Fruit fly (Drosophila melanogaster) whole organism, prepupa: ENCODE data around the gene CG4267.

Experiments used
- Blimp-1 ChIP-seq: fragments of 200-800 bp; sonication (Bioruptor generic); optimal IDR thresholded peaks from 3 replicates; lab custom pipeline; 2017; ENCODE audit warnings: missing biosample characterization, missing genetic modification characterization, mild to moderate bottlenecking, moderate library complexity, missing genetic modification reagents
- CG10669 ChIP-seq: fragments of 200-800 bp; sonication (Bioruptor generic); optimal IDR thresholded peaks from 3 replicates; lab custom pipeline; 2018; ENCODE audit warnings: missing biosample characterization, mild to moderate bottlenecking, missing genetic modification characterization, moderate library complexity
- CG11294 ChIP-seq: fragments of 200-800 bp; sonication (Bioruptor generic); IDR thresholded peaks from 2 replicates; pipeline ENCODE4 v1.3.6; 2022; ENCODE audit warnings: missing biosample characterization, missing genetic modification characterization
- CG11762 ChIP-seq: fragments of 200-800 bp; sonication (Bioruptor generic); optimal IDR thresholded peaks from 3 replicates; lab custom pipeline; 2016; ENCODE audit warnings: missing biosample characterization, missing genetic modification characterization; ENCODE audit not compliant: insufficient read depth
- CG15336 ChIP-seq: fragments of 200-800 bp; sonication (Bioruptor generic); IDR thresholded peaks from 2 replicates; pipeline ENCODE4 v1.3.6; 2022; ENCODE audit warnings: missing biosample characterization, missing genetic modification characterization
- CG1621 ChIP-seq: fragments of 200-800 bp; sonication (Bioruptor generic); optimal IDR thresholded peaks from 3 replicates; lab custom pipeline; 2018; ENCODE audit warnings: missing biosample characterization, mild to moderate bottlenecking, missing genetic modification characterization
- CG16779 ChIP-seq: fragments of 200-800 bp; sonication (Bioruptor generic); optimal IDR thresholded peaks from 3 replicates; lab custom pipeline; 2017; ENCODE audit warnings: missing biosample characterization, mild to moderate bottlenecking, missing genetic modification characterization
- CG32006 ChIP-seq: fragments of 200-800 bp; sonication (Bioruptor generic); optimal IDR thresholded peaks from 3 replicates; lab custom pipeline; 2017; ENCODE audit warnings: missing biosample characterization, mild to moderate bottlenecking, missing genetic modification characterization
- CG34406 ChIP-seq: fragments of 200-800 bp; sonication (Bioruptor generic); optimal IDR thresholded peaks from 3 replicates; lab custom pipeline; 2016; ENCODE audit warnings: missing biosample characterization, missing genetic modification characterization
- CG3919 ChIP-seq: fragments of 200-800 bp; sonication (Bioruptor generic); optimal IDR thresholded peaks from 3 replicates; lab custom pipeline; 2016; ENCODE audit warnings: missing biosample characterization, missing genetic modification characterization
- CG4318 ChIP-seq: fragments of 200-800 bp; sonication (Bioruptor generic); optimal IDR thresholded peaks from 3 replicates; lab custom pipeline; 2017; ENCODE audit warnings: missing biosample characterization, mild to moderate bottlenecking, missing genetic modification characterization
- CG6163 ChIP-seq: fragments of 200-800 bp; sonication (Bioruptor generic); IDR thresholded peaks from 3 replicates; pipeline ENCODE4 v1.3.6; 2022; ENCODE audit warnings: missing biosample characterization, missing genetic modification characterization
- CG6276 ChIP-seq: fragments of 200-800 bp; sonication (Bioruptor generic); optimal IDR thresholded peaks from 2 replicates; lab custom pipeline; 2017; ENCODE audit warnings: missing biosample characterization, mild to moderate bottlenecking, missing genetic modification characterization
- CG6792 ChIP-seq: fragments of 200-800 bp; sonication (Bioruptor generic); optimal IDR thresholded peaks from 3 replicates; lab custom pipeline; 2016; ENCODE audit warnings: missing biosample characterization, missing genetic modification characterization
- CG6808 ChIP-seq: fragments of 200-800 bp; sonication (Bioruptor generic); optimal IDR thresholded peaks from 3 replicates; lab custom pipeline; 2017; ENCODE audit warnings: missing biosample characterization, missing genetic modification characterization, mild to moderate bottlenecking, moderate library complexity, missing genetic modification reagents
- CG6854 ChIP-seq: fragments of 200-800 bp; sonication (Bioruptor generic); optimal IDR thresholded peaks from 2 replicates; lab custom pipeline; 2017; ENCODE audit warnings: missing biosample characterization, mild to moderate bottlenecking, missing genetic modification characterization
- CG7368 ChIP-seq: fragments of 200-800 bp; sonication (Bioruptor generic); optimal IDR thresholded peaks from 3 replicates; lab custom pipeline; 2016; ENCODE audit warnings: missing biosample characterization, missing genetic modification characterization
- CG8119 ChIP-seq: fragments of 200-800 bp; sonication (Bioruptor generic); IDR thresholded peaks from 3 replicates; pipeline ENCODE4 v1.3.6; 2022; ENCODE audit warnings: missing biosample characterization, missing genetic modification characterization
- CG8319 ChIP-seq: fragments of 200-800 bp; sonication (Bioruptor generic); optimal IDR thresholded peaks from 3 replicates; lab custom pipeline; 2016; ENCODE audit warnings: missing biosample characterization, missing genetic modification characterization
- CG8632 ChIP-seq: fragments of 200-800 bp; sonication (Bioruptor generic); optimal IDR thresholded peaks from 3 replicates; lab custom pipeline; 2016; ENCODE audit warnings: missing biosample characterization, missing genetic modification characterization
- CG9139 ChIP-seq: fragments of 200-800 bp; sonication (Bioruptor generic); optimal IDR thresholded peaks from 3 replicates; lab custom pipeline; 2017; ENCODE audit warnings: missing biosample characterization, mild to moderate bottlenecking, missing genetic modification characterization
- Eip75B ChIP-seq: fragments of 200-800 bp; sonication (Bioruptor generic); optimal IDR thresholded peaks from 3 replicates; lab custom pipeline; 2016; ENCODE audit warnings: missing biosample characterization, missing genetic modification characterization
- Eip78C ChIP-seq: fragments of 200-800 bp; sonication (Bioruptor generic); peaks from one replicate; lab custom pipeline; 2016; ENCODE audit warnings: missing biosample characterization, missing genetic modification characterization
- Ets21C ChIP-seq: fragments of 200-800 bp; sonication (Bioruptor generic); optimal IDR thresholded peaks from 3 replicates; lab custom pipeline; 2016; ENCODE audit warnings: missing biosample characterization, missing genetic modification characterization
- Gug ChIP-seq: fragments of 200-800 bp; sonication (Bioruptor generic); IDR thresholded peaks from 2 replicates; pipeline ENCODE4 v1.3.6; 2022; ENCODE audit warnings: missing biosample characterization, missing genetic modification characterization
- Hr38 ChIP-seq: sonication (Bioruptor generic); optimal IDR thresholded peaks from 2 replicates; lab custom pipeline; 2016; ENCODE audit warnings: missing biosample characterization, missing genetic modification characterization
- Hr4 ChIP-seq: fragments of 200-800 bp; sonication (Bioruptor generic); optimal IDR thresholded peaks from 3 replicates; lab custom pipeline; 2016; ENCODE audit warnings: missing biosample characterization, missing genetic modification characterization
- Lpt ChIP-seq: fragments of 200-800 bp; sonication (Bioruptor generic); optimal IDR thresholded peaks from 3 replicates; lab custom pipeline; 2016; ENCODE audit warnings: missing biosample characterization, missing genetic modification characterization
- Met ChIP-seq: fragments of 200-800 bp; sonication (Bioruptor generic); optimal IDR thresholded peaks from 3 replicates; lab custom pipeline; 2016; ENCODE audit warnings: missing biosample characterization, missing genetic modification characterization
- OdsH ChIP-seq: fragments of 200-800 bp; sonication (Bioruptor generic); optimal IDR thresholded peaks from 3 replicates; lab custom pipeline; 2016; ENCODE audit warnings: missing biosample characterization, missing genetic modification characterization
- Sox102F ChIP-seq: fragments of 200-800 bp; sonication (Bioruptor generic); optimal IDR thresholded peaks from 2 replicates; lab custom pipeline; 2016; ENCODE audit warnings: missing biosample characterization, mild to moderate bottlenecking, missing genetic modification characterization
- Sox14 ChIP-seq: fragments of 200-800 bp; sonication (Bioruptor generic); optimal IDR thresholded peaks from 3 replicates; lab custom pipeline; 2016; ENCODE audit warnings: missing biosample characterization, missing genetic modification characterization
- Sox15 ChIP-seq: fragments of 200-800 bp; sonication (Bioruptor generic); optimal IDR thresholded peaks from 3 replicates; lab custom pipeline; 2016; ENCODE audit warnings: missing biosample characterization, missing genetic modification characterization
- achi ChIP-seq: fragments of 200-800 bp; sonication (Bioruptor generic); optimal IDR thresholded peaks from 3 replicates; lab custom pipeline; 2016; ENCODE audit warnings: missing biosample characterization, missing genetic modification characterization
- acj6 ChIP-seq: fragments of 200-800 bp; sonication (Bioruptor generic); optimal IDR thresholded peaks from 3 replicates; lab custom pipeline; 2016; ENCODE audit warnings: missing biosample characterization, missing genetic modification characterization
- dsx ChIP-seq: fragments of 200-800 bp; optimal IDR thresholded peaks from 3 replicates; lab custom pipeline; 2019; ENCODE audit warnings: missing biosample characterization, mild to moderate bottlenecking, missing genetic modification characterization, moderate library complexity; ENCODE audit not compliant: poor library complexity, severe bottlenecking
- eg ChIP-seq: fragments of 200-800 bp; sonication (Bioruptor generic); IDR thresholded peaks from 3 replicates; pipeline ENCODE4 v1.3.6; 2022; ENCODE audit warnings: missing biosample characterization, missing genetic modification characterization
- esn ChIP-seq: fragments of 200-800 bp; sonication (Bioruptor generic); optimal IDR thresholded peaks from 2 replicates; lab custom pipeline; 2016; ENCODE audit warnings: missing biosample characterization, mild to moderate bottlenecking, missing genetic modification characterization, moderate library complexity
- fd59A ChIP-seq: fragments of 200-800 bp; sonication (Bioruptor generic); optimal IDR thresholded peaks from 2 replicates; lab custom pipeline; 2017; ENCODE audit warnings: missing biosample characterization, mild to moderate bottlenecking, missing genetic modification characterization, missing genetic modification reagents
- fd85E ChIP-seq: fragments of 200-800 bp; sonication (Bioruptor generic); optimal IDR thresholded peaks from 3 replicates; lab custom pipeline; 2016; ENCODE audit warnings: missing biosample characterization, missing genetic modification characterization
- fkh ChIP-seq: fragments of 200-800 bp; sonication (Bioruptor generic); optimal IDR thresholded peaks from 3 replicates; lab custom pipeline; 2017; ENCODE audit warnings: missing biosample characterization, mild to moderate bottlenecking, missing genetic modification characterization, moderate library complexity
- net ChIP-seq: fragments of 200-800 bp; sonication (Bioruptor generic); optimal IDR thresholded peaks from 3 replicates; lab custom pipeline; 2016; ENCODE audit warnings: missing biosample characterization, missing genetic modification characterization
- pdm3 ChIP-seq: fragments of 200-800 bp; sonication (Bioruptor generic); optimal IDR thresholded peaks from 3 replicates; lab custom pipeline; 2016; ENCODE audit warnings: missing biosample characterization, missing genetic modification characterization
- salr ChIP-seq, 2 experiments: fragments of 200-800 bp; sonication (Bioruptor generic); optimal IDR thresholded peaks; 3 replicates each; lab custom pipeline; 2016 to 2018; ENCODE audit warnings: missing biosample characterization in 2 of 2, missing genetic modification characterization in 2 of 2, mild to moderate bottlenecking in 1 of 2
- spab ChIP-seq: fragments of 200-800 bp; sonication (Bioruptor generic); optimal IDR thresholded peaks from 2 replicates; lab custom pipeline; 2017; ENCODE audit warnings: missing biosample characterization, mild to moderate bottlenecking, missing genetic modification characterization, missing genetic modification reagents
- ss ChIP-seq, 2 experiments: fragments of 200-800 bp; sonication (Bioruptor generic); optimal IDR thresholded peaks; 2 replicates in 1 of 2; 3 replicates in 1 of 2; lab custom pipeline; 2017 to 2018; ENCODE audit warnings: mild to moderate bottlenecking in 2 of 2, missing biosample characterization in 2 of 2, missing genetic modification characterization in 2 of 2, moderate library complexity in 1 of 2
- svp ChIP-seq: fragments of 200-800 bp; sonication (Bioruptor generic); peaks from one replicate; lab custom pipeline; 2016; ENCODE audit warnings: missing biosample characterization, missing genetic modification characterization
- topi ChIP-seq: fragments of 200-800 bp; sonication (Bioruptor generic); optimal IDR thresholded peaks from 3 replicates; lab custom pipeline; 2016; ENCODE audit warnings: missing biosample characterization, missing genetic modification characterization
- vri ChIP-seq: fragments of 200-800 bp; sonication (Bioruptor generic); optimal IDR thresholded peaks from 3 replicates; lab custom pipeline; 2016; ENCODE audit warnings: missing biosample characterization, mild to moderate bottlenecking, missing genetic modification characterization

The CG4267 gene

DNA sequence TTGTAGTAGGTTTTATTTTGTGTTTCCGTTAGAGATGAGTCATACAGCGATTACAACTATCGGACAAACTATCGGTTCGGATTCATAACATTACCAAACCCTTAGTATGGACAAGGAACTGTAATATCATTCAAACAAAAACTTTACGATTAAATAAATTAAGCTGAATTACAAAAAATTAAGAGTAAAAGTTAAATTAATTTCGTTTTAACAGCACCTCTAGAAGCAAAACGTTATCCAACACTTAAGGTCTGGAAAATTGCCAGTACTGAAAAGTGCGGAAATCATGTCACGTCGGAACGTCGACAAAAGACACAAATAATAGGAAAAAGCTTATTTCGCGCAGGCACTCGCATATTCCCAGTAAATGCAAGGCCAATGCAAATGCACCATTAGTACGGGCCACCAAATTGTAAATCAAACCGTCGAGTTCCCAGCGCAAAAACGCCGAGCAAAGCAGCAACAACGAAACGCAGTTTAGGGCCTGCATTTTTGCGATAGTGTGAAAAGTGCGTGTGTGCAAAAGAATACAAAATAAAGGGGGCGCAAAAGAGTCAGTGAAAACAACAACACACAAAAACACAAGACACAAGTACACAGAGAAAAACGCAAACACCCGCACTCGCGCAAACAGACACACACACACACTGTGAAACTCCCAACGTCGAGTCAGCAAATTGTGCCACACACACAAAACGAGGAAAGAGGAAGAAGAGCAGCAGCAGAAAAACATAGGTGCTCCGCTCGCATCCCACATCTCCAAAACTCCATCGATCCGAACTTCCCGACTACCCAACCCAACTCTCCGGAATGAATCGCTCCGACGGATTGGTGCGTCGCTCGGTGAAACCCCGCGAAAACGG, 15.7 kb upstream of the CG4267 start, which contains the start of the genes CG15387 and sau:
TSS of gene CG15387 (minus strand) at position 36 of the 863 bp plus-strand sequence.
TSS of gene sau (plus strand) at position 84 of the 863 bp plus-strand sequence.
- TF ChIP-seq CG11762 (peak; percentile 48), ss (GFP tag; optimal IDR thresholded peaks at IDR 0.05; lab: Kevin White, UChicago) (peak; percentile 2 to 79), Sox15 (GFP tag; lab: Kevin White, UChicago) (peak; percentile 71), Lpt (GFP tag; lab: Kevin White, UChicago) (peak; percentile 42), topi (peak; percentile 90), fd85E (GFP tag; lab: Kevin White, UChicago) (peak; percentile 59), Sox102F (GFP tag; lab: Kevin White, UChicago) (peak; percentile 87), CG9139 (peak; percentile 43), CG4318 (peak; percentile 21), svp (GFP tag; lab: Kevin White, UChicago) (peak; percentile 94), OdsH (GFP tag; lab: Kevin White, UChicago) (peak; percentile 90), CG8119 (peak; percentile 33; the same call in 1 of the 3 replicates), CG10669 (GFP tag; lab: Kevin White, UChicago) (peak; percentile 79), Gug (GFP tag; lab: Robert Waterston, UW) (peak; percentile 68), Sox14 (GFP tag; lab: Kevin White, UChicago) (peak; percentile 88), Met (GFP tag; lab: Kevin White, UChicago) (peak; percentile 90), spab (GFP tag; lab: Kevin White, UChicago) (peak; percentile 50), CG7368 (GFP tag; lab: Kevin White, UChicago) (peak; percentile 75), CG1621 (tag; lab: Kevin White, UChicago) (peak; percentile 52), Blimp-1 (GFP tag; lab: Kevin White, UChicago) (peak; percentile 64), dsx (GFP tag; lab: Kevin White, UChicago) (peak; percentile 81), salr (GFP tag; optimal IDR thresholded peaks at IDR 0.05; lab: Kevin White, UChicago) (peak; percentile 55 to 84), CG34406 (GFP tag; lab: Kevin White, UChicago) (peak; percentile 81), CG32006 (peak; percentile 69), CG11294 (GFP tag; lab: Robert Waterston, UW) (peak; percentile 45; the same call in 1 of the 2 replicates), esn (GFP tag; lab: Kevin White, UChicago) (peak; percentile 93), Eip78C (GFP tag; lab: Kevin White, UChicago) (peak; percentile 95), net (peak; percentile 80), CG6276 (GFP tag; lab: Kevin White, UChicago) (peak; percentile 34), vri (GFP tag; lab: Kevin White, UChicago) (peak; percentile 84), fkh (peak; percentile 45), CG3919 (peak; percentile 87), eg (GFP tag; lab: Robert Waterston, UW) (peak; percentile 77), achi (GFP tag; lab: Kevin White, UChicago) (peak; percentile 82), CG6808 (GFP tag; lab: Kevin White, UChicago) (peak; percentile 53), Eip75B (GFP tag; lab: Kevin White, UChicago) (peak; percentile 84), CG16779 (tag; lab: Kevin White, UChicago) (peak; percentile 2), Hr38 (GFP tag; lab: Kevin White, UChicago) (peak; percentile 72), CG8632 (GFP tag; lab: Kevin White, UChicago) (peak; percentile 74), Hr4 (GFP tag; lab: Kevin White, UChicago) (peak; percentile 90), Ets21C (GFP tag; lab: Kevin White, UChicago) (peak; percentile 85), CG6854 (GFP tag; lab: Kevin White, UChicago) (peak; percentile 39), pdm3 (peak; percentile 91), CG6792 (peak; percentile 74), acj6 (GFP tag; lab: Kevin White, UChicago) (peak; percentile 90), fd59A (GFP tag; lab: Kevin White, UChicago) (peak; percentile 67), CG8319 (GFP tag; lab: Kevin White, UChicago) (peak; percentile 57), CG15336 (GFP tag; lab: Robert Waterston, UW) (peak; percentile 56), CG6163 (GFP tag; lab: Robert Waterston, UW) (peak; percentile 83)
